Fruit fly (Drosophila melanogaster) whole organism, prepupa: ENCODE results near the gene SPARC.

Experiments
- Blimp-1 ChIP-seq: fragments of 200-800 bp; sonication (Bioruptor generic); optimal IDR thresholded peaks from 3 replicates; lab custom pipeline; 2017; ENCODE audit warnings: missing biosample characterization, missing genetic modification characterization, mild to moderate bottlenecking, moderate library complexity, missing genetic modification reagents
- CG10669 ChIP-seq: fragments of 200-800 bp; sonication (Bioruptor generic); optimal IDR thresholded peaks from 3 replicates; lab custom pipeline; 2018; ENCODE audit warnings: missing biosample characterization, mild to moderate bottlenecking, missing genetic modification characterization, moderate library complexity
- CG15336 ChIP-seq: fragments of 200-800 bp; sonication (Bioruptor generic); IDR thresholded peaks from 2 replicates; pipeline ENCODE4 v1.3.6; 2022; ENCODE audit warnings: missing biosample characterization, missing genetic modification characterization
- CG32006 ChIP-seq: fragments of 200-800 bp; sonication (Bioruptor generic); optimal IDR thresholded peaks from 3 replicates; lab custom pipeline; 2017; ENCODE audit warnings: missing biosample characterization, mild to moderate bottlenecking, missing genetic modification characterization
- CG6276 ChIP-seq: fragments of 200-800 bp; sonication (Bioruptor generic); optimal IDR thresholded peaks from 2 replicates; lab custom pipeline; 2017; ENCODE audit warnings: missing biosample characterization, mild to moderate bottlenecking, missing genetic modification characterization
- CG6792 ChIP-seq: fragments of 200-800 bp; sonication (Bioruptor generic); optimal IDR thresholded peaks from 3 replicates; lab custom pipeline; 2016; ENCODE audit warnings: missing biosample characterization, missing genetic modification characterization
- CG8119 ChIP-seq: fragments of 200-800 bp; sonication (Bioruptor generic); IDR thresholded peaks from 3 replicates; pipeline ENCODE4 v1.3.6; 2022; ENCODE audit warnings: missing biosample characterization, missing genetic modification characterization
- CG9139 ChIP-seq: fragments of 200-800 bp; sonication (Bioruptor generic); optimal IDR thresholded peaks from 3 replicates; lab custom pipeline; 2017; ENCODE audit warnings: missing biosample characterization, mild to moderate bottlenecking, missing genetic modification characterization
- Sox14 ChIP-seq: fragments of 200-800 bp; sonication (Bioruptor generic); optimal IDR thresholded peaks from 3 replicates; lab custom pipeline; 2016; ENCODE audit warnings: missing biosample characterization, missing genetic modification characterization
- fd85E ChIP-seq: fragments of 200-800 bp; sonication (Bioruptor generic); optimal IDR thresholded peaks from 3 replicates; lab custom pipeline; 2016; ENCODE audit warnings: missing biosample characterization, missing genetic modification characterization
- salr ChIP-seq, 2 experiments: fragments of 200-800 bp; sonication (Bioruptor generic); optimal IDR thresholded peaks; 3 replicates each; lab custom pipeline; 2016 to 2018; ENCODE audit warnings: missing biosample characterization in 2 of 2, missing genetic modification characterization in 2 of 2, mild to moderate bottlenecking in 1 of 2

dm6 chr3R:26869431-26869830 is 2.4 kb downstream of the SPARC start:
- no peak for TF ChIP-seq CG8119 (GFP tag; lab: Robert Waterston, UW)
- no peak for TF ChIP-seq CG9139 (GFP tag; lab: Kevin White, UChicago)
- no peak for TF ChIP-seq CG10669 (GFP tag; lab: Kevin White, UChicago)
- no peak for TF ChIP-seq salr (GFP tag; optimal IDR thresholded peaks at IDR 0.05; lab: Kevin White, UChicago)
- no peak for TF ChIP-seq Sox14 (GFP tag; lab: Kevin White, UChicago)
- TF ChIP-seq Blimp-1 (GFP tag; lab: Kevin White, UChicago), result no peak
- no peak for TF ChIP-seq CG32006 (GFP tag; lab: Kevin White, UChicago)
- TF ChIP-seq fd85E, result no peak
- TF ChIP-seq CG6276 (GFP tag; lab: Kevin White, UChicago), result no peak
- TF ChIP-seq CG6792 (GFP tag; lab: Kevin White, UChicago), result no peak
- TF ChIP-seq CG15336, result no peak
